Worm (Caenorhabditis elegans) whole organism, L3 larva: Measurements from ENCODE around the gene F53F8.5.

Experiments used
- ama-1 ChIP-seq: fragments of 150-350 bp; optimal IDR thresholded peaks from 2 replicates; lab custom pipeline; 2018
- hmg-11 ChIP-seq: sonication (generic microtip); optimal IDR thresholded peaks from 2 replicates; lab custom pipeline; 2016; ENCODE audit warnings: missing genetic modification characterization, missing compliant biosample characterization
- nhr-11 ChIP-seq: fragments of 150-350 bp; optimal IDR thresholded peaks from 2 replicates; lab custom pipeline; 2014; ENCODE audit warnings: missing biosample characterization, missing genetic modification characterization
- snpc-4 ChIP-seq: fragments of 150-350 bp; optimal IDR thresholded peaks from 2 replicates; lab custom pipeline; 2014; ENCODE audit warnings: missing biosample characterization, missing genetic modification characterization
- unc-62 ChIP-seq: fragments of 150-350 bp; sonication (generic microtip); optimal IDR thresholded peaks from 4 replicates; lab custom pipeline; 2014; ENCODE audit warnings: missing biosample characterization, missing genetic modification reagents, missing genetic modification characterization
- zag-1 ChIP-seq: fragments of 150-350 bp; optimal IDR thresholded peaks from 2 replicates; lab custom pipeline; 2014; ENCODE audit warnings: missing biosample characterization, missing genetic modification characterization
- ztf-11 ChIP-seq: fragments of 150-350 bp; optimal IDR thresholded peaks from 2 replicates; lab custom pipeline; 2014; ENCODE audit warnings: missing biosample characterization, missing genetic modification characterization
- ztf-4 ChIP-seq: fragments of 150-350 bp; optimal IDR thresholded peaks from 2 replicates; lab custom pipeline; 2014; ENCODE audit warnings: missing biosample characterization, missing genetic modification characterization

- TF ChIP-seq snpc-4 (tag; lab: Kevin White, UChicago) (no peak), zag-1 (no peak), unc-62 (GFP tag; lab: Kevin White, UChicago) (no peak), ztf-11 (tag; lab: Kevin White, UChicago) (no peak), ztf-4 (tag; lab: Kevin White, UChicago) (no peak), nhr-11 (tag; lab: Kevin White, UChicago) (no peak), hmg-11 (tag; lab: Kevin White, UChicago) (no peak), ama-1 (lab: Kevin White, UChicago) (no peak)
Measured at ce11 chrV:20752609-20753102, 48.8 kb upstream of the F53F8.5 start, which contains the start of gene pha-4.
